Worm (Caenorhabditis elegans) whole organism, L4/young adult: ENCODE data around the gene rtfo-1.

Source experiments
- W03F9.2 ChIP-seq: fragments of 150-350 bp; optimal IDR thresholded peaks from 2 replicates; lab custom pipeline; 2014; ENCODE audit warnings: missing biosample characterization, missing genetic modification characterization
- him-1 ChIP-seq: sonication (generic microtip); optimal IDR thresholded peaks from 2 replicates; lab custom pipeline; 2016; ENCODE audit warnings: missing genotype, missing genetic modification reagents, missing genetic modification characterization, missing compliant biosample characterization

DNA sequence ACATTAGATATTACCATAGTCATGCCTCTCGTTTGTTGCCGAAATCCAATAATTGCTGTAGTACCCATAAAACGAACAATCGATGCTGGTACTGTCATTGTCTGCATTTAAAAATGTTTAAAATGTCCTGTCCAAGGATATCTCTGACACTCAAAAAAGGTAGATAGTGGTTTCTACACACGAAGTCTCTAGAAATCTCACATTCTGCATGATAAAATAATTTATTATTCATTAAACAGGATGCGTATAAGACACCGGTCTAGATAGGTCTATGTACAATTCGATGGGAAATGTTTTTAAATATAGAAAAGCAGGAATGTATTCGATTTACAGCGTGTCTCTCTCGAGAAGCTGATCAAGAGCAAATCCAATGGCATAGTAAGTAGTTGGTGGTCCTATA is 42.8 kb downstream of the rtfo-1 start, which contains the start of gene C50F4.12:
- no peak for TF ChIP-seq him-1 (tag; lab: Kevin White, UChicago)
- TF ChIP-seq W03F9.2: no peak
